Worm (Caenorhabditis elegans) whole organism, L4 larva: Measurements from ENCODE around the gene npr-3.
A peak's percentile ranks its signal among the peaks of the same experiment; 100 is the strongest.

Experiments used
- T20F7.1 ChIP-seq: fragments of 200-800 bp; sonication (Bioruptor generic); optimal IDR thresholded peaks from 2 replicates; lab custom pipeline; 2018; ENCODE audit warnings: mild to moderate bottlenecking, missing genetic modification characterization, missing compliant biosample characterization
- T26A8.4 ChIP-seq: fragments of 200-800 bp; sonication (Bioruptor generic); IDR thresholded peaks from 2 replicates; pipeline ENCODE4 v1.3.6; 2022; ENCODE audit warnings: missing genetic modification characterization, missing compliant biosample characterization
- ZK337.2 ChIP-seq: fragments of 200-800 bp; sonication (Bioruptor generic); IDR thresholded peaks from 2 replicates; pipeline ENCODE4 v1.3.6; 2022; ENCODE audit warnings: missing genetic modification reagents, missing genetic modification characterization, missing compliant biosample characterization
- aha-1 ChIP-seq: fragments of 150-350 bp; peaks from one replicate; lab custom pipeline; 2014; ENCODE audit warnings: missing biosample characterization, missing genetic modification characterization
- ama-1 ChIP-seq: fragments of 150-350 bp; optimal IDR thresholded peaks from 2 replicates; lab custom pipeline; 2014; ENCODE audit warnings: inconsistent platforms, mixed read lengths
- ceh-62 ChIP-seq: sonication (generic microtip); optimal IDR thresholded peaks from 2 replicates; lab custom pipeline; 2017; ENCODE audit warnings: missing biosample characterization, missing genetic modification characterization
- ceh-82 ChIP-seq: sonication (generic microtip); optimal IDR thresholded peaks from 2 replicates; lab custom pipeline; 2017; ENCODE audit warnings: missing biosample characterization, missing genetic modification characterization
- ces-1 ChIP-seq: fragments of 150-350 bp; sonication (generic microtip); optimal IDR thresholded peaks from 4 replicates; lab custom pipeline; 2014; ENCODE audit warnings: missing biosample characterization, missing genetic modification reagents, missing genetic modification characterization
- cey-2 ChIP-seq: sonication (generic microtip); optimal IDR thresholded peaks from 3 replicates; lab custom pipeline; 2017; ENCODE audit warnings: missing genetic modification characterization, mild to moderate bottlenecking, missing compliant biosample characterization, antibody characterized with exemption, borderline replicate concordance; ENCODE audit not compliant: insufficient read depth
- daf-12 ChIP-seq: fragments of 150-350 bp; optimal IDR thresholded peaks from 2 replicates; lab custom pipeline; 2014; ENCODE audit warnings: missing biosample characterization, missing genetic modification reagents, missing genetic modification characterization
- daf-16 ChIP-seq, 3 experiments: sonication (generic microtip); optimal IDR thresholded peaks; 2 replicates each; lab custom pipeline; 2016 to 2017; ENCODE audit warnings: missing genetic modification characterization in 3 of 3, missing genetic modification reagents in 3 of 3, mild to moderate bottlenecking in 2 of 3, missing compliant biosample characterization in 2 of 3, missing biosample characterization in 1 of 3, moderate library complexity in 1 of 3
- dmd-6 ChIP-seq: fragments of 200-800 bp; sonication (Bioruptor generic); IDR thresholded peaks from 2 replicates; pipeline ENCODE4 v1.3.6; 2022; ENCODE audit warnings: missing genetic modification reagents, missing genetic modification characterization, missing compliant biosample characterization
- dmd-8 ChIP-seq: fragments of 200-800 bp; sonication (Bioruptor generic); IDR thresholded peaks from 2 replicates; pipeline ENCODE4 v1.3.6; 2022; ENCODE audit warnings: missing genetic modification characterization, missing compliant biosample characterization
- dmd-9 ChIP-seq: fragments of 200-800 bp; sonication (Bioruptor generic); IDR thresholded peaks from 2 replicates; pipeline ENCODE4 v1.3.6; 2022; ENCODE audit warnings: missing genetic modification reagents, missing genetic modification characterization, missing compliant biosample characterization
- dpl-1 ChIP-seq: fragments of 150-350 bp; optimal IDR thresholded peaks from 2 replicates; lab custom pipeline; 2014; ENCODE audit warnings: missing biosample characterization, missing genetic modification reagents, missing genetic modification characterization
- hif-1 ChIP-seq, 2 experiments: sonication (generic microtip); optimal IDR thresholded peaks; 2 replicates each; lab custom pipeline; 2016 to 2017; ENCODE audit warnings: missing compliant biosample characterization in 2 of 2, missing genetic modification characterization in 2 of 2, missing genetic modification reagents in 2 of 2, missing genotype in 2 of 2, mild to moderate bottlenecking in 1 of 2
- hlh-11 ChIP-seq: fragments of 200-800 bp; sonication (Bioruptor generic); optimal IDR thresholded peaks from 2 replicates; lab custom pipeline; 2018; ENCODE audit warnings: mild to moderate bottlenecking, missing genetic modification characterization, missing compliant biosample characterization
- lim-7 ChIP-seq: fragments of 200-800 bp; sonication (Bioruptor generic); IDR thresholded peaks from 2 replicates; pipeline ENCODE4 v1.3.6; 2022; ENCODE audit warnings: missing genetic modification characterization, missing compliant biosample characterization
- lin-15B ChIP-seq: fragments of 150-350 bp; sonication (generic microtip); optimal IDR thresholded peaks from 3 replicates; lab custom pipeline; 2014; ENCODE audit warnings: missing biosample characterization, missing genetic modification characterization
- lin-39 ChIP-seq: fragments of 150-350 bp; optimal IDR thresholded peaks from 2 replicates; lab custom pipeline; 2014; ENCODE audit warnings: missing biosample characterization, missing genetic modification reagents, missing genetic modification characterization
- lir-3 ChIP-seq: sonication (generic microtip); optimal IDR thresholded peaks from 2 replicates; lab custom pipeline; 2016; ENCODE audit warnings: mild to moderate bottlenecking, missing genetic modification characterization, missing compliant biosample characterization
- madf-9 ChIP-seq: fragments of 200-800 bp; sonication (Bioruptor generic); conservative IDR thresholded peaks from 2 replicates; pipeline ENCODE4 v1.3.6; 2022; ENCODE audit warnings: missing genetic modification reagents, missing genetic modification characterization, missing compliant biosample characterization
- mdt-29 ChIP-seq: fragments of 200-800 bp; sonication (Bioruptor generic); IDR thresholded peaks from 2 replicates; pipeline ENCODE4 v1.3.6; 2022; ENCODE audit warnings: missing genetic modification reagents, missing genetic modification characterization, missing compliant biosample characterization
- mep-1 ChIP-seq: fragments of 150-350 bp; sonication (generic microtip); optimal IDR thresholded peaks from 3 replicates; lab custom pipeline; 2014; ENCODE audit warnings: missing biosample characterization, missing genetic modification characterization
- nhr-111 ChIP-seq: fragments of 200-800 bp; sonication (Bioruptor generic); optimal IDR thresholded peaks from 2 replicates; lab custom pipeline; 2018; ENCODE audit warnings: mild to moderate bottlenecking, missing genetic modification characterization, missing compliant biosample characterization
- nhr-237 ChIP-seq: sonication (generic microtip); optimal IDR thresholded peaks from 2 replicates; lab custom pipeline; 2017; ENCODE audit warnings: missing biosample characterization, missing genetic modification characterization
- nhr-28 ChIP-seq: fragments of 150-350 bp; optimal IDR thresholded peaks from 2 replicates; lab custom pipeline; 2014; ENCODE audit warnings: missing biosample characterization, missing genetic modification characterization
- nhr-41 ChIP-seq: fragments of 200-800 bp; sonication (Bioruptor generic); IDR thresholded peaks from 2 replicates; pipeline ENCODE4 v1.3.6; 2022; ENCODE audit warnings: missing genetic modification reagents, missing genetic modification characterization, missing compliant biosample characterization
- nhr-6 ChIP-seq: fragments of 150-350 bp; optimal IDR thresholded peaks from 2 replicates; lab custom pipeline; 2014; ENCODE audit warnings: missing biosample characterization, missing genetic modification characterization
- rbr-2 ChIP-seq: sonication (generic microtip); optimal IDR thresholded peaks from 2 replicates; lab custom pipeline; 2016; ENCODE audit warnings: missing genotype, missing genetic modification characterization, missing compliant biosample characterization
- saeg-2 ChIP-seq: fragments of 200-800 bp; sonication (Bioruptor generic); IDR thresholded peaks from 2 replicates; pipeline ENCODE4 v1.3.6; 2022; ENCODE audit warnings: missing genetic modification reagents, missing genetic modification characterization, missing compliant biosample characterization
- skn-1 ChIP-seq: fragments of 150-350 bp; optimal IDR thresholded peaks from 2 replicates; lab custom pipeline; 2014; ENCODE audit warnings: missing biosample characterization, missing genetic modification characterization
- spr-3 ChIP-seq: fragments of 200-800 bp; sonication (Bioruptor generic); optimal IDR thresholded peaks from 2 replicates; lab custom pipeline; 2018; ENCODE audit warnings: mild to moderate bottlenecking, missing genetic modification characterization, missing compliant biosample characterization
- vab-7 ChIP-seq: fragments of 200-800 bp; sonication (Bioruptor generic); IDR thresholded peaks from 2 replicates; pipeline ENCODE4 v1.3.6; 2022; ENCODE audit warnings: missing genetic modification reagents, missing genetic modification characterization, missing compliant biosample characterization
- zag-1 ChIP-seq: fragments of 150-350 bp; optimal IDR thresholded peaks from 2 replicates; lab custom pipeline; 2014; ENCODE audit warnings: missing biosample characterization, missing genetic modification characterization
- zfp-2 ChIP-seq: sonication (generic microtip); optimal IDR thresholded peaks from 2 replicates; lab custom pipeline; 2016; ENCODE audit warnings: mild to moderate bottlenecking, missing genetic modification characterization, missing compliant biosample characterization
- ztf-7 ChIP-seq: fragments of 150-350 bp; optimal IDR thresholded peaks from 2 replicates; lab custom pipeline; 2014; ENCODE audit warnings: missing biosample characterization, missing genetic modification characterization

npr-3 gene

DNA sequence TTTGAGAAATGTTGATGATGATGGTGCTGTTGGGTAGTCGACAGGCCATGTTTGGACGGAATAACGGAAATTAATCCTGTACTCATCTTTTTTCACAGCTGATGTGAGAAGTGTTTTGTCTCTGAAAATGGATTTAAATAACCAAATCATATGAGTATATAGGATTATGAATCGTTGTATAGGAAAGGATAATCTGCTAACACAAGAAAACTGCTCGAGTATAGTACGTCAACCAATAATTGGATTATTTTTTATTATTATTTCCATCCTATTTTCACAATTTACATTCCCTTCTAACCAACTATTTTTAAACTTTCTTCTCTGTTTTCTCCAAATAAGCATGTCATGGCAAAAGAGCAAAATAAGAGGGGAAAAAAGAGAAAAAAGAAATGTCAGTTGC, 24.0 kb upstream of the npr-3 start:
- TF ChIP-seq dmd-9 (GFP tag; lab: Robert Waterston, UW) (no peak), hlh-11 (no peak)

DNA sequence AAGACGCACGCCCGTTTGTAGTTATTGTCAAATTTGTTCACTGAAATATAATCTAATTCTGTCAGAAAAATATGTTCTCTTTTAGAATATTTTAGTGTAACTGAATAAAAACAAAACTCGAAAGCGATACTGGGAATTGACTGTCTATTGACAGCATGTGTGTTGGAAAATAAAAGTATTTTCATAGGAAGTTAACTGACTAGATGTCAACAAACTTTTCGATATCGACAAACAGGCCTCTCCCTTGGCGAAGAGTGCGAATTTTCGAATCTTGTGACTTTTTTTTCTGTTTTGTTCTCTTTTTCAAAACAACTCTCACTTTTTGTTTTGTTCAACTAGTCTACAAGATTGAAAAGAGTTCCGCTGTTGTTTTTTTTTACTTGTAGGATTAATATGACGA, 21.5 kb upstream of the npr-3 start:
- TF ChIP-seq spr-3 (no peak), mdt-29 (GFP tag; lab: Robert Waterston, UW) (no peak), nhr-237 (tag; lab: Kevin White, UChicago) (no peak), ztf-7 (no peak), lir-3 (tag; lab: Kevin White, UChicago) (no peak), nhr-6 (tag; lab: Kevin White, UChicago) (no peak), rbr-2 (tag; lab: Kevin White, UChicago) (peak; percentile 1), ceh-82 (tag; lab: Kevin White, UChicago) (no peak), dmd-8 (GFP tag; lab: Robert Waterston, UW) (no peak), vab-7 (no peak), zfp-2 (tag; lab: Kevin White, UChicago) (no peak), daf-16 (GFP tag; optimal IDR thresholded peaks at IDR 0.05; lab: Kevin White, UChicago) (no peak), daf-16 (tag; optimal IDR thresholded peaks at IDR 0.05; lab: Kevin White, UChicago) (peak; percentile 92), lin-15B (tag; lab: Kevin White, UChicago) (no peak), dmd-6 (GFP tag; lab: Robert Waterston, UW) (peak; percentile 44; the same call in 1 of the 2 replicates), ceh-62 (tag; lab: Kevin White, UChicago) (no peak), daf-12 (tag; lab: Kevin White, UChicago) (no peak), mep-1 (no peak), zag-1 (no peak), nhr-111 (GFP tag; lab: Kevin White, UChicago) (no peak), madf-9 (GFP tag; lab: Robert Waterston, UW) (no peak), dpl-1 (no peak), aha-1 (tag; lab: Kevin White, UChicago) (peak; percentile 79), saeg-2 (GFP tag; lab: Robert Waterston, UW) (no peak), ama-1 (peak; percentile 22)

DNA sequence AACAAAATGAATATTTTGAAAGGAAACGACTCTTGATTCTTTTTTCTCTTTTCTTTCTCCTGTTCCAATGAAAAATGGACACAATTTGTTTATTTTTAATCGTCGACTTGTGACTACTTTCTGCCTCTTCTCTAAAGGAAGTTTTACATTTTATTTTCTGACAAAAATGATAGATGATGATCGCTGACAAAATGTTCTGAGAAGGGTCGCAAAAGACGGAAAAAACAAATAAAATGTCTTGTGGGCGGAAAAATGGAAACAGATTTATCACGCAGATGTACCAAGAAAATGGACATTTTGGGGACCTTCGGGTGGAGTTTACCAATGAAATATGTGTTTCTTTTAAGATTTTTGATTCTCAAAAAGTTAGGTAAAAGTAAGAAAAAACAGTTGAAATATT, 6.9 kb upstream of the npr-3 start:
- TF ChIP-seq ZK337.2 (GFP tag; lab: Robert Waterston, UW) = no peak
- TF ChIP-seq nhr-28 (tag; lab: Kevin White, UChicago) = no peak
- no peak for TF ChIP-seq nhr-41
- no peak for TF ChIP-seq mdt-29 (GFP tag; lab: Robert Waterston, UW)
- TF ChIP-seq T26A8.4 = no peak
- TF ChIP-seq ces-1 (GFP tag; lab: Kevin White, UChicago) = no peak
- no peak for TF ChIP-seq daf-16 (GFP tag; optimal IDR thresholded peaks at IDR 0.05; lab: Kevin White, UChicago)
- TF ChIP-seq daf-16 (tag; optimal IDR thresholded peaks at IDR 0.05; lab: Kevin White, UChicago) = no peak
- TF ChIP-seq lin-39 (tag; lab: Kevin White, UChicago) = no peak
- TF ChIP-seq cey-2 (tag; lab: Kevin White, UChicago) = no peak
- no peak for TF ChIP-seq nhr-237 (tag; lab: Kevin White, UChicago)
- TF ChIP-seq lir-3 (tag; lab: Kevin White, UChicago) = no peak
- TF ChIP-seq T20F7.1 (GFP tag; lab: Kevin White, UChicago) = no peak
- TF ChIP-seq hif-1 (tag; optimal IDR thresholded peaks at IDR 0.05; lab: Kevin White, UChicago) = no peak
- no peak for TF ChIP-seq ceh-82 (tag; lab: Kevin White, UChicago)

DNA sequence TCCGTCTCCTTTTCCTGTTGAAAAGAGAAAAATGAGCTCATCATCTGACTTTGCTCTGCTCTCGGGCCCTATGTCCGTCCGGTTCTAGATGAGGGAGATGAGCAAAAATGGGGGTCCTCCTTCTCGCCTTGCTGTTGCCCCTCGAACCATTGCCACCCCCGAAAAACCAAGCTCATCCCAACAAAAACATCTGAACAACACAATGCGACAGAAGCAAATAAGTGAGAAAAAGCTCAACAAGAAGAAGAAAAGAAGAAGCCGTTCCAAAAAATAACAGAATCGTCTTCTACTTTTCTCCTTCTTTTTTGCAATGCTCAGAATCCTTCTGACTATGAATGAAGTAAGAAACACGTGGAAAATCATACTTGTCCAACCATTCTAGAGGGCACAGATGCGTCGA, 4.0 kb upstream of the npr-3 start:
- TF ChIP-seq mdt-29 (GFP tag; lab: Robert Waterston, UW) = no peak
- TF ChIP-seq aha-1 (tag; lab: Kevin White, UChicago) = peak; percentile 95
- TF ChIP-seq lim-7 (GFP tag; lab: Robert Waterston, UW) = no peak
- no peak for TF ChIP-seq skn-1 (tag; lab: Kevin White, UChicago)
